Fruit fly (Drosophila melanogaster) whole organism, embryonic: ENCODE results near the gene CG31883.

Experiments used
- Abd-B ChIP-seq: fragments of 200-800 bp; sonication (Bioruptor generic); optimal IDR thresholded peaks from 2 replicates; lab custom pipeline; 2018; ENCODE audit warnings: missing biosample characterization, mild to moderate bottlenecking, missing genetic modification characterization, moderate library complexity
- Asciz ChIP-seq: fragments of 200-800 bp; sonication (Bioruptor generic); optimal IDR thresholded peaks from 2 replicates; lab custom pipeline; 2017; ENCODE audit warnings: missing biosample characterization, mild to moderate bottlenecking, missing genetic modification characterization, missing genetic modification reagents
- CG10267 ChIP-seq: fragments of 200-800 bp; sonication (Bioruptor generic); optimal IDR thresholded peaks from 2 replicates; lab custom pipeline; 2018; ENCODE audit warnings: missing biosample characterization, mild to moderate bottlenecking, missing genetic modification characterization, moderate library complexity
- CG10565 ChIP-seq: fragments of 200-800 bp; sonication (Bioruptor generic); optimal IDR thresholded peaks from 3 replicates; lab custom pipeline; 2016; ENCODE audit warnings: missing biosample characterization, mild to moderate bottlenecking, missing genetic modification characterization
- CG15011 ChIP-seq: fragments of 200-800 bp; sonication (Bioruptor generic); optimal IDR thresholded peaks from 3 replicates; lab custom pipeline; 2018; ENCODE audit warnings: missing biosample characterization, mild to moderate bottlenecking, missing genetic modification characterization
- CG30403 ChIP-seq: fragments of 200-800 bp; sonication (Bioruptor generic); optimal IDR thresholded peaks from 3 replicates; lab custom pipeline; 2016; ENCODE audit warnings: missing biosample characterization, missing genetic modification characterization
- CG3847 ChIP-seq: fragments of 200-800 bp; sonication (Bioruptor generic); IDR thresholded peaks from 2 replicates; pipeline ENCODE4 v1.3.6; 2022; ENCODE audit warnings: missing biosample characterization, missing genetic modification characterization
- CG7839 ChIP-seq: fragments of 200-800 bp; sonication (Bioruptor generic); optimal IDR thresholded peaks from 3 replicates; lab custom pipeline; 2018; ENCODE audit warnings: missing biosample characterization, mild to moderate bottlenecking, missing genetic modification characterization, moderate library complexity
- CG8388 ChIP-seq: fragments of 200-800 bp; sonication (Bioruptor generic); optimal IDR thresholded peaks from 2 replicates; lab custom pipeline; 2019; ENCODE audit warnings: missing biosample characterization, mild to moderate bottlenecking, missing genetic modification characterization, moderate library complexity
- CG8478 ChIP-seq: fragments of >200 bp; optimal IDR thresholded peaks from 2 replicates; lab custom pipeline; 2018
- CkIIα-i1 ChIP-seq: fragments of 200-800 bp; sonication (Bioruptor generic); IDR thresholded peaks from 2 replicates; pipeline ENCODE4 v1.3.6; 2022; ENCODE audit warnings: missing biosample characterization, missing genetic modification characterization
- Dad ChIP-seq: fragments of 200-800 bp; sonication (Bioruptor generic); optimal IDR thresholded peaks from 3 replicates; lab custom pipeline; 2016; ENCODE audit warnings: missing biosample characterization, missing genetic modification characterization
- Deaf1 ChIP-seq: fragments of 200-800 bp; optimal IDR thresholded peaks from 3 replicates; lab custom pipeline; 2019; ENCODE audit warnings: missing biosample characterization, mild to moderate bottlenecking, missing genetic modification characterization, moderate library complexity
- Dfd ChIP-seq, 2 experiments: fragments of >200 bp; optimal IDR thresholded peaks; 2 replicates each; lab custom pipeline; 2017; ENCODE audit warnings: missing biosample characterization in 2 of 2, missing genetic modification characterization in 2 of 2
- ERR ChIP-seq: fragments of 200-800 bp; sonication (Bioruptor generic); optimal IDR thresholded peaks from 2 replicates; lab custom pipeline; 2016; ENCODE audit warnings: missing biosample characterization, missing genetic modification characterization
- Fer1 ChIP-seq: fragments of 200-800 bp; sonication (Bioruptor generic); optimal IDR thresholded peaks from 2 replicates; lab custom pipeline; 2017; ENCODE audit warnings: missing biosample characterization, mild to moderate bottlenecking, missing genetic modification characterization
- GATAe ChIP-seq: fragments of 200-800 bp; sonication (Bioruptor generic); conservative IDR thresholded peaks from 2 replicates; pipeline ENCODE4 v1.3.6; 2022; ENCODE audit warnings: missing biosample characterization, missing genetic modification characterization
- Jarid2 ChIP-seq: fragments of 200-800 bp; sonication (Bioruptor generic); optimal IDR thresholded peaks from 3 replicates; lab custom pipeline; 2017; ENCODE audit warnings: mild to moderate bottlenecking, missing biosample characterization, missing genetic modification reagents, missing genetic modification characterization
- Meics ChIP-seq: fragments of 200-800 bp; sonication (Bioruptor generic); optimal IDR thresholded peaks from 2 replicates; lab custom pipeline; 2017; ENCODE audit warnings: missing biosample characterization, mild to moderate bottlenecking, missing genetic modification characterization
- NK7.1 ChIP-seq: fragments of 200-800 bp; sonication (Bioruptor generic); optimal IDR thresholded peaks from 3 replicates; lab custom pipeline; 2016; ENCODE audit warnings: missing biosample characterization, missing genetic modification characterization
- Optix ChIP-seq: fragments of 200-800 bp; sonication (Bioruptor generic); IDR thresholded peaks from 3 replicates; pipeline ENCODE4 v1.3.6; 2022; ENCODE audit warnings: missing biosample characterization, missing genetic modification characterization
- Sox100B ChIP-seq: fragments of 200-800 bp; sonication (Bioruptor generic); optimal IDR thresholded peaks from 3 replicates; lab custom pipeline; 2018; ENCODE audit warnings: missing biosample characterization, mild to moderate bottlenecking, missing genetic modification characterization
- Xrp1 ChIP-seq: fragments of 200-800 bp; sonication (Bioruptor generic); IDR thresholded peaks from 2 replicates; pipeline ENCODE4 v1.3.6; 2022; ENCODE audit warnings: missing biosample characterization, missing genetic modification characterization
- ara ChIP-seq: fragments of 200-800 bp; sonication (Bioruptor generic); IDR thresholded peaks from 2 replicates; pipeline ENCODE4 v1.3.6; 2022; ENCODE audit warnings: missing biosample characterization, missing genetic modification characterization
- cato ChIP-seq: fragments of 200-800 bp; sonication (Bioruptor generic); optimal IDR thresholded peaks from 2 replicates; lab custom pipeline; 2016; ENCODE audit warnings: missing biosample characterization, missing genetic modification characterization, borderline replicate concordance
- caup ChIP-seq: fragments of 200-800 bp; sonication (Bioruptor generic); optimal IDR thresholded peaks from 3 replicates; lab custom pipeline; 2017; ENCODE audit warnings: missing biosample characterization, mild to moderate bottlenecking, missing genetic modification characterization, moderate library complexity; ENCODE audit not compliant: severe bottlenecking
- cwo ChIP-seq: fragments of 200-800 bp; sonication (Bioruptor generic); optimal IDR thresholded peaks from 3 replicates; lab custom pipeline; 2017; ENCODE audit warnings: missing biosample characterization, missing genetic modification characterization, mild to moderate bottlenecking, moderate library complexity, missing genetic modification reagents
- danr ChIP-seq: fragments of 200-800 bp; sonication (Bioruptor generic); IDR thresholded peaks from 2 replicates; pipeline ENCODE4 v1.3.6; 2022; ENCODE audit warnings: missing biosample characterization, missing genetic modification characterization
- fd96Cb ChIP-seq: fragments of 200-800 bp; sonication (Bioruptor generic); optimal IDR thresholded peaks from 2 replicates; lab custom pipeline; 2018; ENCODE audit warnings: missing biosample characterization, mild to moderate bottlenecking, missing genetic modification characterization, moderate library complexity
- gcm ChIP-seq: fragments of 200-800 bp; sonication (Bioruptor generic); optimal IDR thresholded peaks from 2 replicates; lab custom pipeline; 2019; ENCODE audit warnings: missing biosample characterization, mild to moderate bottlenecking, missing genetic modification characterization, moderate library complexity
- grau ChIP-seq: fragments of 200-800 bp; optimal IDR thresholded peaks from 3 replicates; lab custom pipeline; 2019; ENCODE audit warnings: missing biosample characterization, mild to moderate bottlenecking, missing genetic modification characterization, moderate library complexity
- h ChIP-seq: fragments of >200 bp; optimal IDR thresholded peaks from 2 replicates; lab custom pipeline; 2017
- knrl ChIP-seq: fragments of 200-800 bp; sonication (Bioruptor generic); IDR thresholded peaks from 3 replicates; pipeline ENCODE4 v1.3.6; 2022; ENCODE audit warnings: missing biosample characterization, missing genetic modification characterization; ENCODE audit not compliant: partially characterized antibody
- lbe ChIP-seq: fragments of 200-800 bp; sonication (Bioruptor generic); optimal IDR thresholded peaks from 2 replicates; lab custom pipeline; 2016; ENCODE audit warnings: missing biosample characterization, mild to moderate bottlenecking, missing genetic modification characterization
- lilli ChIP-seq: fragments of 200-800 bp; sonication (Bioruptor generic); optimal IDR thresholded peaks from 3 replicates; lab custom pipeline; 2016; ENCODE audit warnings: missing biosample characterization, missing genetic modification characterization
- lola ChIP-seq, 3 experiments: fragments of >200 bp in 2 of 3; fragments of 200-800 bp in 1 of 3; sonication (Bioruptor generic) in 1 of 3; optimal IDR thresholded peaks; 2 replicates each; lab custom pipeline; 2017 to 2019; ENCODE audit warnings: missing biosample characterization in 3 of 3, missing genetic modification characterization in 3 of 3, mild to moderate bottlenecking in 1 of 3, moderate library complexity in 1 of 3
- mirr ChIP-seq: fragments of 200-800 bp; sonication (Bioruptor generic); optimal IDR thresholded peaks from 3 replicates; lab custom pipeline; 2018; ENCODE audit warnings: missing biosample characterization, mild to moderate bottlenecking, missing genetic modification characterization
- nerfin-2 ChIP-seq: fragments of 200-800 bp; sonication (Bioruptor generic); IDR thresholded peaks from 2 replicates; pipeline ENCODE4 v1.3.6; 2022; ENCODE audit warnings: missing biosample characterization, missing genetic modification characterization; ENCODE audit not compliant: partially characterized antibody
- pho ChIP-seq: fragments of 200-800 bp; sonication (Bioruptor generic); optimal IDR thresholded peaks from 2 replicates; lab custom pipeline; 2016; ENCODE audit warnings: missing biosample characterization, missing genetic modification characterization
- sc ChIP-seq, 3 experiments: fragments of >200 bp in 2 of 3; fragments of 200-800 bp in 1 of 3; sonication (Bioruptor generic) in 1 of 3; optimal IDR thresholded peaks; 2 replicates in 2 of 3; 3 replicates in 1 of 3; lab custom pipeline; 2017; ENCODE audit warnings: mild to moderate bottlenecking in 1 of 3, missing biosample characterization in 1 of 3, missing genetic modification characterization in 1 of 3, missing genetic modification reagents in 1 of 3
- slou ChIP-seq: fragments of 200-800 bp; sonication (Bioruptor generic); optimal IDR thresholded peaks from 3 replicates; lab custom pipeline; 2016; ENCODE audit warnings: missing biosample characterization, missing genetic modification characterization
- ssp ChIP-seq: fragments of 200-800 bp; sonication (Bioruptor generic); IDR thresholded peaks from 2 replicates; pipeline ENCODE4 v1.3.6; 2022; ENCODE audit warnings: missing biosample characterization, missing genetic modification characterization
- stwl ChIP-seq: fragments of 200-800 bp; sonication (Bioruptor generic); optimal IDR thresholded peaks from 3 replicates; lab custom pipeline; 2018; ENCODE audit warnings: missing biosample characterization, mild to moderate bottlenecking, missing genetic modification characterization, moderate library complexity
- tio ChIP-seq: fragments of 200-800 bp; sonication (Bioruptor generic); optimal IDR thresholded peaks from 2 replicates; lab custom pipeline; 2017; ENCODE audit warnings: missing biosample characterization, missing genetic modification characterization, inconsistent platforms
- toy ChIP-seq: fragments of 200-800 bp; sonication (Bioruptor generic); IDR thresholded peaks from 2 replicates; pipeline ENCODE4 v1.3.6; 2022; ENCODE audit warnings: missing biosample characterization, missing genetic modification characterization
- tup ChIP-seq: fragments of 200-800 bp; sonication (Bioruptor generic); optimal IDR thresholded peaks from 2 replicates; lab custom pipeline; 2016; ENCODE audit warnings: missing biosample characterization, mild to moderate bottlenecking, missing genetic modification characterization, moderate library complexity
- wdn ChIP-seq: fragments of 200-800 bp; sonication (Bioruptor generic); IDR thresholded peaks from 2 replicates; pipeline ENCODE4 v1.3.6; 2022; ENCODE audit warnings: missing biosample characterization, missing genetic modification characterization
- zen2 ChIP-seq: fragments of 200-800 bp; sonication (Bioruptor generic); IDR thresholded peaks from 3 replicates; pipeline ENCODE4 v1.3.6; 2022; ENCODE audit warnings: missing biosample characterization, missing genetic modification characterization; ENCODE audit not compliant: partially characterized antibody

CG31883 gene

dm6 chr2L:9496378-9497284 lies 31.7 kb upstream of the CG31883 start (continued):
- no peak for TF ChIP-seq ara (GFP tag; lab: Robert Waterston, UW)
- TF ChIP-seq CkIIα-i1 (GFP tag; lab: Robert Waterston, UW): no peak
- no peak for TF ChIP-seq mirr (GFP tag; lab: Kevin White, UChicago)
- TF ChIP-seq ERR (GFP tag; lab: Kevin White, UChicago): no peak
- TF ChIP-seq Optix: no peak; the same call in 2 of the 3 replicates
- TF ChIP-seq Abd-B (GFP tag; lab: Kevin White, UChicago): no peak
- no peak for TF ChIP-seq knrl (GFP tag; lab: Robert Waterston, UW)
- no peak for TF ChIP-seq stwl
- TF ChIP-seq Dfd (GFP tag; optimal IDR thresholded peaks at IDR 0.05; lab: Kevin White, UChicago): no peak
- TF ChIP-seq tup: no peak
- TF ChIP-seq caup (GFP tag; lab: Kevin White, UChicago): no peak
- no peak for TF ChIP-seq Deaf1 (tag; lab: Kevin White, UChicago)
- no peak for TF ChIP-seq h (lab: Kevin White, UChicago)
- TF ChIP-seq nerfin-2: no peak
- no peak for TF ChIP-seq gcm (GFP tag; lab: Kevin White, UChicago)
- TF ChIP-seq CG30403 (GFP tag; lab: Kevin White, UChicago): peak; percentile 39
- TF ChIP-seq CG15011: no peak
- no peak for TF ChIP-seq slou (GFP tag; lab: Kevin White, UChicago)
- no peak for TF ChIP-seq ssp (GFP tag; lab: Robert Waterston, UW)
- TF ChIP-seq lilli: peak; percentile 35
- no peak for TF ChIP-seq grau (tag; lab: Kevin White, UChicago)
- no peak for TF ChIP-seq Meics (GFP tag; lab: Kevin White, UChicago)
- TF ChIP-seq Sox100B (GFP tag; lab: Kevin White, UChicago): peak; percentile 41
- TF ChIP-seq cwo (GFP tag; lab: Kevin White, UChicago): no peak
- TF ChIP-seq lbe (GFP tag; lab: Kevin White, UChicago): no peak
- no peak for TF ChIP-seq toy
- no peak for TF ChIP-seq CG7839 (tag; lab: Kevin White, UChicago)
- no peak for TF ChIP-seq cato (GFP tag; lab: Kevin White, UChicago)
- TF ChIP-seq CG8478: no peak
- TF ChIP-seq pho (GFP tag; lab: Kevin White, UChicago): no peak
- TF ChIP-seq wdn (GFP tag; lab: Robert Waterston, UW): no peak
- peak; percentile 14 for TF ChIP-seq fd96Cb
- no peak for TF ChIP-seq CG8388 (GFP tag; lab: Kevin White, UChicago)
- TF ChIP-seq CG3847 (GFP tag; lab: Robert Waterston, UW): no peak
- no peak for TF ChIP-seq Dad (GFP tag; lab: Kevin White, UChicago)
- no peak for TF ChIP-seq Jarid2 (GFP tag; lab: Kevin White, UChicago)
- no peak for TF ChIP-seq CG10565 (GFP tag; lab: Kevin White, UChicago)
- no peak for TF ChIP-seq CG10267 (tag; lab: Kevin White, UChicago)
- TF ChIP-seq lola (GFP tag; optimal IDR thresholded peaks at IDR 0.05; lab: Kevin White, UChicago): peak in 1 of 3 experiments; percentile 53
- peak; percentile 28 for TF ChIP-seq Asciz (GFP tag; lab: Kevin White, UChicago)
- TF ChIP-seq tio (GFP tag; lab: Kevin White, UChicago): no peak
- TF ChIP-seq Fer1 (GFP tag; lab: Kevin White, UChicago): no peak
- no peak for TF ChIP-seq zen2 (GFP tag; lab: Robert Waterston, UW)
- no peak for TF ChIP-seq GATAe (GFP tag; lab: Robert Waterston, UW)
- no peak for TF ChIP-seq NK7.1 (GFP tag; lab: Kevin White, UChicago)
- no peak for TF ChIP-seq sc (optimal IDR thresholded peaks at IDR 0.05; lab: Kevin White, UChicago)
- TF ChIP-seq sc (GFP tag; optimal IDR thresholded peaks at IDR 0.05; lab: Kevin White, UChicago): no peak
- no peak for TF ChIP-seq danr (GFP tag; lab: Robert Waterston, UW)
- peak; percentile 44 for TF ChIP-seq Xrp1
